Fruit fly (Drosophila melanogaster): Measurements from ENCODE around the gene Set.

dm6 chr3R:15265406-15266040, 2.2 kb downstream of the Set start, which contains the start of gene ATPsynO:
- TF ChIP-seq Mnt (GFP tag; optimal IDR thresholded peaks at IDR 0.05) (peak; percentile 60), ovo (GFP tag; optimal IDR thresholded peaks at IDR 0.05) (no peak), kay (GFP tag; ENCODE audit: borderline replicate concordance) (no peak), CG5204 (GFP tag; optimal IDR thresholded peaks at IDR 0.05) (no peak)
